Worm (Caenorhabditis elegans) whole organism, early embryonic: ENCODE measurements around the gene W03B1.9.

Experiments
- B0310.2 ChIP-seq: sonication (generic microtip); optimal IDR thresholded peaks from 2 replicates; lab custom pipeline; 2016; ENCODE audit warnings: mild to moderate bottlenecking, missing genetic modification characterization, missing compliant biosample characterization
- aly-1 ChIP-seq: sonication (generic microtip); optimal IDR thresholded peaks from 2 replicates; lab custom pipeline; 2016; ENCODE audit warnings: missing genetic modification characterization, missing compliant biosample characterization
- ama-1 ChIP-seq: fragments of 150-350 bp; optimal IDR thresholded peaks from 2 replicates; lab custom pipeline; 2014
- ets-7 ChIP-seq: sonication (generic microtip); optimal IDR thresholded peaks from 2 replicates; lab custom pipeline; 2016; ENCODE audit warnings: missing genotype, missing genetic modification characterization, missing compliant biosample characterization
- hmbx-1 ChIP-seq: sonication (generic microtip); optimal IDR thresholded peaks from 2 replicates; lab custom pipeline; 2016; ENCODE audit warnings: mild to moderate bottlenecking, missing genetic modification characterization, missing compliant biosample characterization
- tbx-11 ChIP-seq: fragments of 200-800 bp; sonication (Bioruptor generic); IDR thresholded peaks from 2 replicates; pipeline ENCODE4 v1.3.6; 2022; ENCODE audit warnings: missing genetic modification characterization, missing compliant biosample characterization

- TF ChIP-seq ets-7 (tag; lab: Kevin White, UChicago) (no peak), B0310.2 (no peak), aly-1 (tag; lab: Kevin White, UChicago) (no peak), hmbx-1 (tag; lab: Kevin White, UChicago) (no peak), tbx-11 (GFP tag; lab: Robert Waterston, UW) (no peak), ama-1 (lab: Kevin White, UChicago) (no peak)
These were observed 12.3 kb upstream of the W03B1.9 start for ce11 chrIV:4369116-4369515.
